Worm (Caenorhabditis elegans) whole organism, late embryonic: ENCODE data around the gene sul-1.

Experiments
- hlh-8 ChIP-seq: sonication (generic microtip); optimal IDR thresholded peaks from 2 replicates; lab custom pipeline; 2016; ENCODE audit warnings: missing genotype, missing genetic modification characterization, missing compliant biosample characterization
- odd-2 ChIP-seq: sonication (generic microtip); optimal IDR thresholded peaks from 2 replicates; lab custom pipeline; 2017; ENCODE audit warnings: antibody characterized with exemption, mild to moderate bottlenecking, missing genetic modification characterization, missing compliant biosample characterization

DNA sequence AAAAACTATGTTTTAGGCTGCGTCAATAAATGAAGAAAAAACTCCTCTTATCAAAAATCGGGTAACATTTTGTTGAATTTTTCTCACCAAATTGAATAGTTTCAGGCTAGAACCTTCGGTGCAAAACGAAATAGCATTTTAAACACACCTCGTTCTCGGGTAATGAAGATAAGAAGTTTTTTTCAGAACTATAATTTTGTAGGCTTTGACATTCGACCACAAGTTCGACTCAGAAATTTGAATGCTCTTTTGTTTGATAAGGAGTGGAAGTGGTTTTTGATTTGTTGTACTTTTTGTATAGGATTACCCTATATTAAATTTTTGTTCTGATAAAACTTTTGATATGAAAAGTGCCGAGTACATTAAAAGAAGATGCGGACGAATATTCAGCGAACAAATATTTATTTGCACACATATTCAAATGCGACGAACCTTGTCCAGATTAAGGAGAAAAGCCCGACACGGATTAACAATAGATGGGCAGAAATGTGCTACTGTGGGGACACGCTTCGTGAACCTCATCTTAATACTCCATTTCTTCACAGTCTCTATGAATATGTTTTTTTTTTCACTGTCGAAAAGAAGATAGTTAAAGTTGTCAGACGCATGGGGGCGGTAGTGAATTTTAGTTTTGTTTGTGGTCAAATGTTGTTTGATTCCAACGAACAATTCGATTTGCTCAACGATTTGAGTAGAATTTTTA lies 36.0 kb upstream of the sul-1 start:
- TF ChIP-seq hlh-8 (tag; lab: Kevin White, UChicago) (no peak), odd-2 (tag; lab: Kevin White, UChicago) (no peak)
